Fruit fly (Drosophila melanogaster) whole organism, embryonic: ENCODE measurements around the gene CG43248.

ENCODE experiments used
- Ada2b ChIP-seq: fragments of 200-800 bp; sonication (Bioruptor generic); IDR thresholded peaks from 2 replicates; pipeline ENCODE4 v1.3.6; 2022; ENCODE audit warnings: missing biosample characterization, missing genetic modification characterization
- Atf-2 ChIP-seq: fragments of 200-800 bp; sonication (Bioruptor generic); optimal IDR thresholded peaks from 2 replicates; lab custom pipeline; 2016; ENCODE audit warnings: missing biosample characterization, missing genetic modification characterization
- Awh ChIP-seq: fragments of 200-800 bp; sonication (Bioruptor generic); IDR thresholded peaks from 2 replicates; pipeline ENCODE4, ENCODE4 v1.3.6; 2022; ENCODE audit warnings: missing biosample characterization, missing genetic modification characterization
- B-H1 ChIP-seq: fragments of 200-800 bp; sonication (Bioruptor generic); IDR thresholded peaks from 3 replicates; pipeline ENCODE4 v1.3.6; 2022; ENCODE audit warnings: missing biosample characterization, missing genetic modification characterization
- CG1024 ChIP-seq: fragments of 200-800 bp; sonication (Bioruptor generic); IDR thresholded peaks from 2 replicates; pipeline ENCODE4 v1.3.6; 2022; ENCODE audit warnings: missing biosample characterization, missing genetic modification characterization
- CG12744 ChIP-seq: fragments of 200-800 bp; sonication (Bioruptor generic); optimal IDR thresholded peaks from 2 replicates; lab custom pipeline; 2016; ENCODE audit warnings: missing biosample characterization, missing genetic modification characterization
- CG13775 ChIP-seq: fragments of 200-800 bp; sonication (Bioruptor generic); optimal IDR thresholded peaks from 3 replicates; lab custom pipeline; 2017; ENCODE audit warnings: missing biosample characterization, mild to moderate bottlenecking, missing genetic modification characterization
- CG14441 ChIP-seq: fragments of 200-800 bp; sonication (Bioruptor generic); IDR thresholded peaks from 2 replicates; pipeline ENCODE4 v1.3.6; 2022; ENCODE audit warnings: missing biosample characterization, missing genetic modification characterization
- CG1603 ChIP-seq: fragments of 200-800 bp; sonication (Bioruptor generic); optimal IDR thresholded peaks from 2 replicates; lab custom pipeline; 2019; ENCODE audit warnings: missing biosample characterization, mild to moderate bottlenecking, missing genetic modification characterization, moderate library complexity
- CG1647 ChIP-seq: fragments of 200-800 bp; sonication (Bioruptor generic); optimal IDR thresholded peaks from 3 replicates; lab custom pipeline; 2016; ENCODE audit warnings: missing biosample characterization, missing genetic modification characterization
- CG4820 ChIP-seq: fragments of 200-800 bp; sonication (Bioruptor generic); optimal IDR thresholded peaks from 3 replicates; lab custom pipeline; 2016; ENCODE audit warnings: missing biosample characterization, missing genetic modification characterization
- CG4854 ChIP-seq: fragments of 200-800 bp; sonication (Bioruptor generic); optimal IDR thresholded peaks from 2 replicates; lab custom pipeline; 2016; ENCODE audit warnings: missing biosample characterization, missing genetic modification characterization, inconsistent platforms
- CG6689 ChIP-seq: fragments of 200-800 bp; sonication (Bioruptor generic); IDR thresholded peaks from 2 replicates; pipeline ENCODE4 v1.3.6; 2022; ENCODE audit warnings: missing biosample characterization, missing genetic modification characterization
- CG7928 ChIP-seq: fragments of 200-800 bp; sonication (Bioruptor generic); optimal IDR thresholded peaks from 2 replicates; lab custom pipeline; 2017; ENCODE audit warnings: missing biosample characterization, mild to moderate bottlenecking, missing genetic modification characterization
- Dad ChIP-seq: fragments of 200-800 bp; sonication (Bioruptor generic); optimal IDR thresholded peaks from 3 replicates; lab custom pipeline; 2016; ENCODE audit warnings: missing biosample characterization, missing genetic modification characterization
- Ets65A ChIP-seq: fragments of 200-800 bp; sonication (Bioruptor generic); peaks from one replicate; lab custom pipeline; 2016; ENCODE audit warnings: missing biosample characterization, missing genetic modification characterization
- Fer1 ChIP-seq: fragments of 200-800 bp; sonication (Bioruptor generic); optimal IDR thresholded peaks from 2 replicates; lab custom pipeline; 2017; ENCODE audit warnings: missing biosample characterization, mild to moderate bottlenecking, missing genetic modification characterization
- Gug ChIP-seq: fragments of 200-800 bp; sonication (Bioruptor generic); IDR thresholded peaks from 4 replicates; pipeline ENCODE4 v1.3.6; 2022; ENCODE audit warnings: missing biosample characterization, missing genetic modification characterization
- HLH3B ChIP-seq: fragments of 200-800 bp; sonication (Bioruptor generic); IDR thresholded peaks from 2 replicates; pipeline ENCODE4 v1.3.6; 2022; ENCODE audit warnings: missing biosample characterization, missing genetic modification characterization
- Hand ChIP-seq: fragments of 200-800 bp; sonication (Bioruptor generic); optimal IDR thresholded peaks from 2 replicates; lab custom pipeline; 2017; ENCODE audit warnings: mild to moderate bottlenecking, missing biosample characterization, missing genetic modification reagents, missing genetic modification characterization
- Hr3 ChIP-seq: fragments of 200-800 bp; sonication (Bioruptor generic); optimal IDR thresholded peaks from 3 replicates; lab custom pipeline; 2016; ENCODE audit warnings: missing biosample characterization, missing genetic modification characterization
- Mad ChIP-seq: fragments of 200-800 bp; sonication (Bioruptor generic); optimal IDR thresholded peaks from 2 replicates; lab custom pipeline; 2016; ENCODE audit warnings: missing biosample characterization, missing genetic modification characterization
- Mrtf ChIP-seq: fragments of 200-800 bp; sonication (Bioruptor generic); IDR thresholded peaks from 3 replicates; pipeline ENCODE4 v1.3.6; 2022; ENCODE audit warnings: missing biosample characterization, missing genetic modification characterization
- NC2α ChIP-seq: fragments of 200-800 bp; sonication (Bioruptor generic); optimal IDR thresholded peaks from 2 replicates; lab custom pipeline; 2016; ENCODE audit warnings: missing biosample characterization, missing genetic modification characterization
- Optix ChIP-seq: fragments of 200-800 bp; sonication (Bioruptor generic); IDR thresholded peaks from 3 replicates; pipeline ENCODE4 v1.3.6; 2022; ENCODE audit warnings: missing biosample characterization, missing genetic modification characterization
- Poxn ChIP-seq: fragments of 200-800 bp; sonication (Bioruptor generic); IDR thresholded peaks from 2 replicates; pipeline ENCODE4 v1.3.6; 2022; ENCODE audit warnings: missing biosample characterization, missing genetic modification characterization
- Sin3A ChIP-seq: fragments of >200 bp; optimal IDR thresholded peaks from 2 replicates; lab custom pipeline; 2018
- Xrp1 ChIP-seq: fragments of 200-800 bp; sonication (Bioruptor generic); IDR thresholded peaks from 2 replicates; pipeline ENCODE4 v1.3.6; 2022; ENCODE audit warnings: missing biosample characterization, missing genetic modification characterization
- ase ChIP-seq: fragments of 200-800 bp; sonication (Bioruptor generic); IDR thresholded peaks from 3 replicates; pipeline ENCODE4 v1.3.6; 2022; ENCODE audit warnings: missing biosample characterization, missing genetic modification characterization
- cwo ChIP-seq: fragments of 200-800 bp; sonication (Bioruptor generic); optimal IDR thresholded peaks from 3 replicates; lab custom pipeline; 2017; ENCODE audit warnings: missing biosample characterization, missing genetic modification characterization, mild to moderate bottlenecking, moderate library complexity, missing genetic modification reagents
- disco-r ChIP-seq: fragments of 200-800 bp; sonication (Bioruptor generic); optimal IDR thresholded peaks from 2 replicates; lab custom pipeline; 2016; ENCODE audit warnings: missing biosample characterization, missing genetic modification characterization
- gce ChIP-seq: fragments of 200-800 bp; sonication (Bioruptor generic); IDR thresholded peaks from 3 replicates; pipeline ENCODE4 v1.3.6; 2022; ENCODE audit warnings: missing biosample characterization, missing genetic modification characterization
- gem ChIP-seq: fragments of 200-800 bp; sonication (Bioruptor generic); optimal IDR thresholded peaks from 2 replicates; lab custom pipeline; 2019; ENCODE audit warnings: missing biosample characterization, mild to moderate bottlenecking, missing genetic modification characterization, moderate library complexity
- gfzf ChIP-seq: fragments of 200-800 bp; sonication (Bioruptor generic); optimal IDR thresholded peaks from 2 replicates; lab custom pipeline; 2016; ENCODE audit warnings: missing biosample characterization, mild to moderate bottlenecking, missing genetic modification characterization, moderate library complexity
- gsb-n ChIP-seq: fragments of 200-800 bp; sonication (Bioruptor generic); optimal IDR thresholded peaks from 3 replicates; lab custom pipeline; 2018; ENCODE audit warnings: missing biosample characterization, mild to moderate bottlenecking, missing genetic modification characterization
- hbn ChIP-seq: fragments of 200-800 bp; sonication (Bioruptor generic); IDR thresholded peaks from 2 replicates; pipeline ENCODE4 v1.3.6; 2022; ENCODE audit warnings: missing biosample characterization, missing genetic modification characterization; ENCODE audit not compliant: partially characterized antibody
- knrl ChIP-seq: fragments of 200-800 bp; sonication (Bioruptor generic); IDR thresholded peaks from 3 replicates; pipeline ENCODE4 v1.3.6; 2022; ENCODE audit warnings: missing biosample characterization, missing genetic modification characterization; ENCODE audit not compliant: partially characterized antibody
- maf-S ChIP-seq: fragments of 200-800 bp; sonication (Bioruptor generic); optimal IDR thresholded peaks from 2 replicates; lab custom pipeline; 2016; ENCODE audit warnings: missing biosample characterization, missing genetic modification characterization
- mld ChIP-seq: fragments of 200-800 bp; sonication (Bioruptor generic); IDR thresholded peaks from 3 replicates; pipeline ENCODE4 v1.3.6; 2022; ENCODE audit warnings: missing biosample characterization, missing genetic modification characterization; ENCODE audit not compliant: partially characterized antibody
- nom ChIP-seq: fragments of 200-800 bp; sonication (Bioruptor generic); optimal IDR thresholded peaks from 2 replicates; lab custom pipeline; 2017; ENCODE audit warnings: missing biosample characterization, missing genetic modification characterization, mild to moderate bottlenecking, moderate library complexity, missing genetic modification reagents
- pb ChIP-seq: fragments of 200-800 bp; sonication (Bioruptor generic); optimal IDR thresholded peaks from 3 replicates; lab custom pipeline; 2016; ENCODE audit warnings: missing biosample characterization, missing genetic modification characterization
- peb ChIP-seq: fragments of 200-800 bp; sonication (Bioruptor generic); IDR thresholded peaks from 2 replicates; pipeline ENCODE4 v1.3.6; 2022; ENCODE audit warnings: missing biosample characterization, missing genetic modification characterization
- pnt ChIP-seq: fragments of 200-800 bp; sonication (Bioruptor generic); optimal IDR thresholded peaks from 3 replicates; lab custom pipeline; 2016; ENCODE audit warnings: missing biosample characterization, missing genetic modification characterization
- seq ChIP-seq: fragments of 200-800 bp; sonication (Bioruptor generic); IDR thresholded peaks from 2 replicates; pipeline ENCODE4 v1.3.6; 2022; ENCODE audit warnings: missing biosample characterization, missing genetic modification characterization
- sim ChIP-seq: fragments of 200-800 bp; sonication (Bioruptor generic); IDR thresholded peaks from 2 replicates; pipeline ENCODE4 v1.3.6; 2022; ENCODE audit warnings: missing biosample characterization, missing genetic modification characterization
- slbo ChIP-seq: fragments of 200-800 bp; sonication (Bioruptor generic); IDR thresholded peaks from 2 replicates; pipeline ENCODE4 v1.3.6; 2022; ENCODE audit warnings: missing biosample characterization, missing genetic modification characterization
- so ChIP-seq: fragments of 200-800 bp; sonication (Bioruptor generic); IDR thresholded peaks from 3 replicates; pipeline ENCODE4 v1.3.6; 2022; ENCODE audit warnings: missing biosample characterization, missing genetic modification characterization
- tgo ChIP-seq: fragments of 200-800 bp; sonication (Bioruptor generic); IDR thresholded peaks from 3 replicates; pipeline ENCODE4 v1.3.6; 2022; ENCODE audit warnings: missing biosample characterization, missing genetic modification characterization
- tx ChIP-seq: fragments of 200-800 bp; sonication (Bioruptor generic); optimal IDR thresholded peaks from 2 replicates; lab custom pipeline; 2016; ENCODE audit warnings: missing biosample characterization, missing genetic modification characterization
- usp ChIP-seq: fragments of >200 bp; optimal IDR thresholded peaks from 2 replicates; lab custom pipeline; 2017; ENCODE audit warnings: missing biosample characterization, missing genetic modification characterization
- zfh2 ChIP-seq: fragments of 200-800 bp; sonication (Bioruptor generic); optimal IDR thresholded peaks from 2 replicates; lab custom pipeline; 2016; ENCODE audit warnings: missing biosample characterization, missing genetic modification characterization

CG43248 gene

DNA sequence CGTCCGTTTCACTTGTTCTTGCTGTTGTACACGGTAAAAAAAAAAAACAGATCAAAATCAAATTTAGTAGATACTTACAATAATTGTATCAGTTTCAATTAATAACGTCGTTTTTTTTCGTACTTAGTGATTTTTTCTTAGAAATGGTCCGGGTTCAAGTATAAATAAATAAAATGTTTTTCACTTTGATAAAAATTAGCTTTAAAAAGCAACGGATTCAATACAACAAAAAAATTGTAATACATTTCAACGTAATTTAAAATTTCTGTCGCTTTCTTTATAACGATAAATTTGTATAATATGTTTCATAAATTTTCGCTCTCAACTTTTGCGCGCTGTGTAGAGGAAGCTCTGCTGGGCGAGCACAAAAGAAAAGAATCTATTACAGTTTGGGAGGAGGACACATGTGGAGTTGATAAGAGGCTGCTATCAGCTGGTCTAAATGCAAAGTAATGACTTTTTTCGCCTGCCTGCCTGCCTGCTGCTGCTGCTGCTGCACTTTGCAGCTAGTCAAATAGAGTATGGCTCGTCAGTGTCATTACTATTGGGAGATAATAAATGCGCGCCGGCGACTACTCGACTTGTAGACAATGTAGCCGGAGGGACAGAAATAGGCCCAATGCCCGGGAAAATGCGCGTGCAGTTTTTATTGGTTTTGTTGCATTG lies 6.8 kb upstream of the CG43248 start (continued):
- TF ChIP-seq Mrtf (GFP tag; lab: Robert Waterston, UW) (no peak), disco-r (GFP tag; lab: Kevin White, UChicago) (peak; percentile 29), maf-S (GFP tag; lab: Kevin White, UChicago) (no peak), Sin3A (no peak), pnt (peak; percentile 2), Hand (GFP tag; lab: Kevin White, UChicago) (peak; percentile 5), Ets65A (GFP tag; lab: Kevin White, UChicago) (no peak), gem (tag; lab: Kevin White, UChicago) (peak; percentile 89), zfh2 (GFP tag; lab: Kevin White, UChicago) (peak; percentile 26), so (GFP tag; lab: Robert Waterston, UW) (no peak), slbo (peak; percentile 57; the same call in 1 of the 2 replicates), CG6689 (GFP tag; lab: Robert Waterston, UW) (peak; percentile 78), Gug (GFP tag; lab: Robert Waterston, UW) (0 out of 4 replicates have a peak, but pooled peaks have one; percentile 14), CG12744 (GFP tag; lab: Kevin White, UChicago) (no peak), knrl (GFP tag; lab: Robert Waterston, UW) (no peak), CG4854 (GFP tag; lab: Kevin White, UChicago) (no peak), hbn (GFP tag; lab: Robert Waterston, UW) (no peak), CG1647 (GFP tag; lab: Kevin White, UChicago) (peak; percentile 19), CG13775 (GFP tag; lab: Kevin White, UChicago) (peak; percentile 74), gfzf (GFP tag; lab: Kevin White, UChicago) (no peak), HLH3B (GFP tag; lab: Robert Waterston, UW) (peak; percentile 23; the same call in 1 of the 2 replicates), ase (GFP tag; lab: Robert Waterston, UW) (peak; percentile 41; the same call in 1 of the 3 replicates), Poxn (GFP tag; lab: Robert Waterston, UW) (no peak), tgo (GFP tag; lab: Robert Waterston, UW) (peak; percentile 61), nom (GFP tag; lab: Kevin White, UChicago) (no peak), cwo (peak; percentile 63), usp (GFP tag; lab: Kevin White, UChicago) (no peak), Xrp1 (GFP tag; lab: Robert Waterston, UW) (peak; percentile 65), Dad (no peak), Optix (no peak), Atf-2 (peak; percentile 33), sim (GFP tag; lab: Robert Waterston, UW) (no peak), gce (GFP tag; lab: Robert Waterston, UW) (peak; percentile 35; the same call in 1 of the 3 replicates), CG1024 (GFP tag; lab: Robert Waterston, UW) (0 out of 2 replicates have a peak, but pooled peaks have one; percentile 17), seq (GFP tag; lab: Robert Waterston, UW) (peak; percentile 62), NC2α (GFP tag; lab: Kevin White, UChicago) (no peak), gsb-n (peak; percentile 64), Hr3 (GFP tag; lab: Kevin White, UChicago) (peak; percentile 66), Mad (GFP tag; lab: Kevin White, UChicago) (peak; percentile 1), CG4820 (peak; percentile 63), Ada2b (peak; percentile 35), Awh (0 out of 2 replicates have a peak, but pooled peaks have one; percentile 16), Fer1 (peak; percentile 55), peb (no peak), mld (GFP tag; lab: Robert Waterston, UW) (no peak), CG7928 (no peak), CG1603 (tag; lab: Kevin White, UChicago) (no peak), pb (GFP tag; lab: Kevin White, UChicago) (no peak), CG14441 (GFP tag; lab: Robert Waterston, UW) (0 out of 2 replicates have a peak, but pooled peaks have one; percentile 41), B-H1 (GFP tag; lab: Robert Waterston, UW) (no peak), tx (GFP tag; lab: Kevin White, UChicago) (peak; percentile 22)
